Fruit fly (Drosophila melanogaster) whole organism, adult: ENCODE data around the gene CG34043.

ENCODE experiments used
- CG11617 ChIP-seq: fragments of 200-800 bp; sonication (Bioruptor generic); optimal IDR thresholded peaks from 2 replicates; lab custom pipeline; 2017; ENCODE audit warnings: mild to moderate bottlenecking, missing biosample characterization, missing genetic modification reagents, missing genetic modification characterization
- CG14711 ChIP-seq: fragments of 200-800 bp; sonication (Bioruptor generic); optimal IDR thresholded peaks from 2 replicates; lab custom pipeline; 2018; ENCODE audit warnings: missing biosample characterization, mild to moderate bottlenecking, missing genetic modification characterization, moderate library complexity
- CG33017 ChIP-seq: fragments of 200-800 bp; sonication (Bioruptor generic); optimal IDR thresholded peaks from 2 replicates; lab custom pipeline; 2018; ENCODE audit warnings: missing biosample characterization, mild to moderate bottlenecking, missing genetic modification characterization, moderate library complexity
- CG5204 ChIP-seq: fragments of 200-800 bp; sonication (Bioruptor generic); optimal IDR thresholded peaks from 2 replicates; lab custom pipeline; 2016; ENCODE audit warnings: missing biosample characterization, missing genetic modification characterization
- CG7101 ChIP-seq: fragments of 200-800 bp; sonication (Bioruptor generic); optimal IDR thresholded peaks from 2 replicates; lab custom pipeline; 2018; ENCODE audit warnings: missing biosample characterization, mild to moderate bottlenecking, missing genetic modification characterization, moderate library complexity
- Clk ChIP-seq: fragments of 200-800 bp; sonication (Bioruptor generic); optimal IDR thresholded peaks from 2 replicates; lab custom pipeline; 2017; ENCODE audit warnings: missing biosample characterization, missing genetic modification characterization
- Hr96 ChIP-seq: fragments of 200-800 bp; sonication (Bioruptor generic); optimal IDR thresholded peaks from 2 replicates; lab custom pipeline; 2016; ENCODE audit warnings: missing biosample characterization, missing genetic modification characterization
- Mnt ChIP-seq: fragments of 200-800 bp; sonication (Bioruptor generic); optimal IDR thresholded peaks from 2 replicates; lab custom pipeline; 2016; ENCODE audit warnings: missing biosample characterization, mild to moderate bottlenecking, missing genetic modification characterization
- cic ChIP-seq: fragments of 200-800 bp; sonication (Bioruptor generic); optimal IDR thresholded peaks from 2 replicates; lab custom pipeline; 2017; ENCODE audit warnings: missing biosample characterization, mild to moderate bottlenecking, missing genetic modification characterization, moderate library complexity
- kay ChIP-seq: fragments of 200-800 bp; sonication (Bioruptor generic); peaks from one replicate; lab custom pipeline; 2016; ENCODE audit warnings: missing biosample characterization, missing genetic modification characterization, borderline replicate concordance
- ovo ChIP-seq: fragments of 200-800 bp; sonication (Bioruptor generic); optimal IDR thresholded peaks from 2 replicates; lab custom pipeline; 2016; ENCODE audit warnings: missing biosample characterization, missing genetic modification characterization
- tj ChIP-seq: fragments of 200-800 bp; sonication (Bioruptor generic); optimal IDR thresholded peaks from 3 replicates; lab custom pipeline; 2017; ENCODE audit warnings: missing biosample characterization, mild to moderate bottlenecking, missing genetic modification characterization, moderate library complexity

- TF ChIP-seq CG14711 (tag; lab: Kevin White, UChicago): peak; percentile 20
- no peak for TF ChIP-seq Clk
- no peak for TF ChIP-seq CG7101 (tag; lab: Kevin White, UChicago)
- TF ChIP-seq kay (GFP tag; lab: Kevin White, UChicago): peak; percentile 75
- no peak for TF ChIP-seq CG11617 (GFP tag; lab: Kevin White, UChicago)
- TF ChIP-seq CG5204 (GFP tag; lab: Kevin White, UChicago): no peak
- TF ChIP-seq ovo: no peak
- no peak for TF ChIP-seq Mnt (GFP tag; lab: Kevin White, UChicago)
- TF ChIP-seq CG33017 (tag; lab: Kevin White, UChicago): no peak
- no peak for TF ChIP-seq cic (GFP tag; lab: Kevin White, UChicago)
- no peak for TF ChIP-seq Hr96
- no peak for TF ChIP-seq tj
Measured at dm6 chr2L:10263830-10264634, 16.6 kb downstream of the CG34043 start, which contains the start of gene REPTOR-BP.
